Worm (Caenorhabditis elegans) whole organism, late embryonic: ENCODE data around the gene C18D11.10.

Experiments used
- C08G9.2 ChIP-seq: sonication (generic microtip); optimal IDR thresholded peaks from 2 replicates; lab custom pipeline; 2016; ENCODE audit warnings: mild to moderate bottlenecking, missing genetic modification characterization, moderate library complexity, missing compliant biosample characterization
- C38D4.7 ChIP-seq: fragments of 200-800 bp; sonication (Bioruptor generic); optimal IDR thresholded peaks from 2 replicates; lab custom pipeline; 2018; ENCODE audit warnings: mild to moderate bottlenecking, missing genetic modification characterization, moderate library complexity, missing compliant biosample characterization
- F13H6.1 ChIP-seq: sonication (generic microtip); optimal IDR thresholded peaks from 2 replicates; lab custom pipeline; 2016; ENCODE audit warnings: missing genetic modification characterization, missing compliant biosample characterization
- K02D7.2 ChIP-seq: sonication (generic microtip); optimal IDR thresholded peaks from 2 replicates; lab custom pipeline; 2017; ENCODE audit warnings: mild to moderate bottlenecking, missing genetic modification characterization, missing compliant biosample characterization
- K09A11.1 ChIP-seq: sonication (generic microtip); optimal IDR thresholded peaks from 2 replicates; lab custom pipeline; 2017; ENCODE audit warnings: antibody characterized with exemption, mild to moderate bottlenecking, missing genetic modification characterization, missing compliant biosample characterization; ENCODE audit not compliant: insufficient read depth
- T23F11.4 ChIP-seq: fragments of 200-800 bp; sonication (Bioruptor generic); optimal IDR thresholded peaks from 2 replicates; lab custom pipeline; 2018; ENCODE audit warnings: mild to moderate bottlenecking, missing genetic modification characterization, missing compliant biosample characterization
- ahr-1 ChIP-seq: sonication (generic microtip); optimal IDR thresholded peaks from 2 replicates; lab custom pipeline; 2016; ENCODE audit warnings: missing genetic modification characterization, missing compliant biosample characterization
- ama-1 ChIP-seq: fragments of 150-350 bp; optimal IDR thresholded peaks from 2 replicates; lab custom pipeline; 2014
- ceh-14 ChIP-seq: sonication (generic microtip); optimal IDR thresholded peaks from 2 replicates; lab custom pipeline; 2016; ENCODE audit warnings: missing genotype, missing genetic modification characterization, missing compliant biosample characterization
- ceh-19 ChIP-seq: fragments of 200-800 bp; sonication (Bioruptor generic); optimal IDR thresholded peaks from 2 replicates; lab custom pipeline; 2018; ENCODE audit warnings: mild to moderate bottlenecking, missing genetic modification characterization, missing compliant biosample characterization
- ceh-2 ChIP-seq: sonication (generic microtip); optimal IDR thresholded peaks from 2 replicates; lab custom pipeline; 2016; ENCODE audit warnings: missing genotype, missing genetic modification characterization, missing compliant biosample characterization
- ceh-22 ChIP-seq: sonication (generic microtip); optimal IDR thresholded peaks from 2 replicates; lab custom pipeline; 2017; ENCODE audit warnings: missing biosample characterization, missing genetic modification characterization
- ceh-24 ChIP-seq: sonication (generic microtip); optimal IDR thresholded peaks from 2 replicates; lab custom pipeline; 2016; ENCODE audit warnings: mild to moderate bottlenecking, missing genetic modification characterization, missing compliant biosample characterization
- ceh-31 ChIP-seq: sonication (generic microtip); optimal IDR thresholded peaks from 2 replicates; lab custom pipeline; 2016; ENCODE audit warnings: missing genetic modification characterization, missing compliant biosample characterization
- ceh-34 ChIP-seq: sonication (generic microtip); optimal IDR thresholded peaks from 2 replicates; lab custom pipeline; 2016; ENCODE audit warnings: mild to moderate bottlenecking, missing genetic modification characterization, missing compliant biosample characterization
- ceh-48 ChIP-seq: sonication (generic microtip); optimal IDR thresholded peaks from 2 replicates; lab custom pipeline; 2016; ENCODE audit warnings: missing genetic modification characterization, inconsistent platforms, missing compliant biosample characterization
- che-1 ChIP-seq: sonication (generic microtip); optimal IDR thresholded peaks from 2 replicates; lab custom pipeline; 2016; ENCODE audit warnings: mild to moderate bottlenecking, missing genetic modification characterization, missing compliant biosample characterization
- dmd-4 ChIP-seq: sonication (generic microtip); optimal IDR thresholded peaks from 2 replicates; lab custom pipeline; 2016; ENCODE audit warnings: borderline replicate concordance, missing genetic modification characterization, missing compliant biosample characterization
- elt-2 ChIP-seq: sonication (generic microtip); optimal IDR thresholded peaks from 2 replicates; lab custom pipeline; 2016; ENCODE audit warnings: missing genetic modification reagents, missing genetic modification characterization, missing compliant biosample characterization
- fax-1 ChIP-seq: sonication (generic microtip); optimal IDR thresholded peaks from 2 replicates; lab custom pipeline; 2016; ENCODE audit warnings: missing genotype, missing genetic modification characterization, missing compliant biosample characterization
- fkh-6 ChIP-seq: sonication (generic microtip); optimal IDR thresholded peaks from 2 replicates; lab custom pipeline; 2016; ENCODE audit warnings: missing genetic modification characterization, missing compliant biosample characterization
- gmeb-2 ChIP-seq: sonication (generic microtip); optimal IDR thresholded peaks from 2 replicates; lab custom pipeline; 2016; ENCODE audit warnings: missing genetic modification characterization, inconsistent platforms, missing compliant biosample characterization
- hlh-15 ChIP-seq: sonication (generic microtip); optimal IDR thresholded peaks from 2 replicates; lab custom pipeline; 2016; ENCODE audit warnings: missing genetic modification characterization, missing compliant biosample characterization
- hlh-30 ChIP-seq: sonication (generic microtip); optimal IDR thresholded peaks from 2 replicates; lab custom pipeline; 2017; ENCODE audit warnings: antibody characterized with exemption, missing genetic modification characterization, missing compliant biosample characterization; ENCODE audit not compliant: insufficient read depth
- hlh-8 ChIP-seq: sonication (generic microtip); optimal IDR thresholded peaks from 2 replicates; lab custom pipeline; 2016; ENCODE audit warnings: missing genotype, missing genetic modification characterization, missing compliant biosample characterization
- lim-6 ChIP-seq: sonication (generic microtip); optimal IDR thresholded peaks from 2 replicates; lab custom pipeline; 2016; ENCODE audit warnings: missing genetic modification characterization, missing compliant biosample characterization
- lin-11 ChIP-seq: fragments of 200-800 bp; sonication (Bioruptor generic); optimal IDR thresholded peaks from 2 replicates; lab custom pipeline; 2018; ENCODE audit warnings: mild to moderate bottlenecking, missing genetic modification characterization, missing compliant biosample characterization
- nfya-1 ChIP-seq: sonication (generic microtip); optimal IDR thresholded peaks from 2 replicates; lab custom pipeline; 2017; ENCODE audit warnings: missing genetic modification characterization, mild to moderate bottlenecking, missing compliant biosample characterization, antibody characterized with exemption, moderate library complexity
- nhr-11 ChIP-seq: fragments of 150-350 bp; optimal IDR thresholded peaks from 2 replicates; lab custom pipeline; 2014; ENCODE audit warnings: missing biosample characterization, missing genetic modification characterization
- nhr-232 ChIP-seq: sonication (generic microtip); optimal IDR thresholded peaks from 2 replicates; lab custom pipeline; 2016; ENCODE audit warnings: missing genetic modification characterization, missing compliant biosample characterization
- npax-4 ChIP-seq: sonication (generic microtip); optimal IDR thresholded peaks from 2 replicates; lab custom pipeline; 2016; ENCODE audit warnings: missing genetic modification characterization, missing compliant biosample characterization
- odd-2 ChIP-seq: sonication (generic microtip); optimal IDR thresholded peaks from 2 replicates; lab custom pipeline; 2017; ENCODE audit warnings: antibody characterized with exemption, mild to moderate bottlenecking, missing genetic modification characterization, missing compliant biosample characterization
- pat-9 ChIP-seq: fragments of 200-800 bp; sonication (Bioruptor generic); optimal IDR thresholded peaks from 2 replicates; lab custom pipeline; 2018; ENCODE audit warnings: mild to moderate bottlenecking, missing genetic modification characterization, moderate library complexity, missing compliant biosample characterization
- pax-1 ChIP-seq: fragments of 150-350 bp; optimal IDR thresholded peaks from 2 replicates; lab custom pipeline; 2014; ENCODE audit warnings: missing biosample characterization, missing genetic modification characterization
- pha-2 ChIP-seq: sonication (generic microtip); optimal IDR thresholded peaks from 2 replicates; lab custom pipeline; 2017; ENCODE audit warnings: mild to moderate bottlenecking, missing genetic modification characterization, missing compliant biosample characterization
- ref-2 ChIP-seq: sonication (generic microtip); optimal IDR thresholded peaks from 2 replicates; lab custom pipeline; 2016; ENCODE audit warnings: missing genetic modification characterization, missing compliant biosample characterization
- rnt-1 ChIP-seq: sonication (generic microtip); optimal IDR thresholded peaks from 2 replicates; lab custom pipeline; 2016; ENCODE audit warnings: missing genetic modification characterization, missing compliant biosample characterization
- sox-2 ChIP-seq: fragments of 200-800 bp; sonication (Bioruptor generic); IDR thresholded peaks from 2 replicates; pipeline ENCODE4 v1.3.6; 2022; ENCODE audit warnings: missing genetic modification reagents, missing genetic modification characterization, missing compliant biosample characterization
- sox-4 ChIP-seq: sonication (generic microtip); optimal IDR thresholded peaks from 2 replicates; lab custom pipeline; 2017; ENCODE audit warnings: mild to moderate bottlenecking, missing genetic modification characterization, inconsistent platforms, missing compliant biosample characterization
- tbx-2 ChIP-seq: sonication (generic microtip); optimal IDR thresholded peaks from 2 replicates; lab custom pipeline; 2016; ENCODE audit warnings: missing genetic modification characterization, missing compliant biosample characterization
- tbx-7 ChIP-seq: sonication (generic microtip); optimal IDR thresholded peaks from 2 replicates; lab custom pipeline; 2016; ENCODE audit warnings: missing genotype, missing genetic modification characterization, missing compliant biosample characterization
- ttx-3 ChIP-seq: sonication (generic microtip); optimal IDR thresholded peaks from 2 replicates; lab custom pipeline; 2016; ENCODE audit warnings: missing genetic modification reagents, missing genetic modification characterization, missing compliant biosample characterization
- unc-42 ChIP-seq: sonication (generic microtip); optimal IDR thresholded peaks from 2 replicates; lab custom pipeline; 2016; ENCODE audit warnings: missing genotype, missing genetic modification characterization, missing compliant biosample characterization
- unc-55 ChIP-seq: sonication (generic microtip); optimal IDR thresholded peaks from 2 replicates; lab custom pipeline; 2017; ENCODE audit warnings: missing biosample characterization, missing genetic modification reagents, missing genetic modification characterization
- zip-5 ChIP-seq: sonication (generic microtip); optimal IDR thresholded peaks from 2 replicates; lab custom pipeline; 2016; ENCODE audit warnings: missing genetic modification characterization, missing compliant biosample characterization
- ztf-16 ChIP-seq: sonication (generic microtip); optimal IDR thresholded peaks from 2 replicates; lab custom pipeline; 2017; ENCODE audit warnings: missing genetic modification characterization, missing compliant biosample characterization

The C18D11.10 gene

ce11 chrIII:11848317-11848716 lies 40.8 kb downstream of the C18D11.10 start:
- TF ChIP-seq unc-42 (no peak), lim-6 (tag; lab: Kevin White, UChicago) (peak; percentile 52), ref-2 (tag; lab: Kevin White, UChicago) (peak; percentile 67), F13H6.1 (tag; lab: Kevin White, UChicago) (peak; percentile 44), K09A11.1 (tag; lab: Kevin White, UChicago) (no peak), dmd-4 (tag; lab: Kevin White, UChicago) (peak; percentile 42), ahr-1 (peak; percentile 27), tbx-7 (tag; lab: Kevin White, UChicago) (peak; percentile 52), hlh-8 (tag; lab: Kevin White, UChicago) (peak; percentile 56), fax-1 (tag; lab: Kevin White, UChicago) (peak; percentile 52), tbx-2 (tag; lab: Kevin White, UChicago) (peak; percentile 82), ceh-31 (peak; percentile 88), K02D7.2 (tag; lab: Kevin White, UChicago) (peak; percentile 4), rnt-1 (tag; lab: Kevin White, UChicago) (peak; percentile 58), pha-2 (tag; lab: Kevin White, UChicago) (no peak), zip-5 (tag; lab: Kevin White, UChicago) (peak; percentile 57), ceh-14 (tag; lab: Kevin White, UChicago) (peak; percentile 64), pax-1 (tag; lab: Kevin White, UChicago) (no peak), ceh-2 (tag; lab: Kevin White, UChicago) (peak; percentile 62), gmeb-2 (tag; lab: Kevin White, UChicago) (no peak), sox-2 (GFP tag; lab: Robert Waterston, UW) (no peak), fkh-6 (tag; lab: Kevin White, UChicago) (peak; percentile 34), C38D4.7 (GFP tag; lab: Kevin White, UChicago) (no peak), C08G9.2 (tag; lab: Kevin White, UChicago) (peak; percentile 62), ceh-34 (peak; percentile 24), ceh-19 (GFP tag; lab: Kevin White, UChicago) (no peak)
- TF ChIP-seq, all 69 proteins: peak for 18

DNA sequence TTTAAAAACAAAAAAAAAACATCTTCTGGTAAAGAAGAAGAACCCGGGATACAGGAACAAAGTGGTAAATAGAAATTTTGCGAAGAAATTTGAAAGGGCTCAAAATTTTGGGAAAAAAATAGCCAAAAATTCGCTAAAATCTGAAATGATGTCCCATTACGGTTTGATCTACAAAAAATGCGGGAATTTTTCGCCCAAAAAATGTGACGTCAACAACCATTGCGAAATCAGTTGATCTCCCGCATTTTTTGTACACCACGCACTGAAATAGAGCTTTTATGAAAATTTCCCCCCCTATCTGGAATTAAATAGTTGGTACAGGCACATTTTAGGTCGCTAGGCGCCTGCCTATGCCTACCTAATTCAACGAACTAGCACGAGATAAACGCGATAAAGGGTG lies 42.1 kb downstream of the C18D11.10 start:
- TF ChIP-seq rnt-1 (tag; lab: Kevin White, UChicago), result no peak
- no peak for TF ChIP-seq hlh-30 (tag; lab: Kevin White, UChicago)
- TF ChIP-seq zip-5 (tag; lab: Kevin White, UChicago), result no peak
- TF ChIP-seq T23F11.4, result no peak
- no peak for TF ChIP-seq ceh-22 (tag; lab: Kevin White, UChicago)
- TF ChIP-seq ztf-16 (tag; lab: Kevin White, UChicago), result no peak
- TF ChIP-seq unc-55, result no peak
- no peak for TF ChIP-seq nfya-1
- no peak for TF ChIP-seq tbx-7 (tag; lab: Kevin White, UChicago)
- no peak for TF ChIP-seq pat-9 (tag; lab: Kevin White, UChicago)
- no peak for TF ChIP-seq ceh-24 (tag; lab: Kevin White, UChicago)
- TF ChIP-seq nhr-232, result no peak
- TF ChIP-seq elt-2 (tag; lab: Kevin White, UChicago), result no peak
- TF ChIP-seq che-1, result no peak
- TF ChIP-seq hlh-15 (tag; lab: Kevin White, UChicago), result no peak
- no peak for TF ChIP-seq ttx-3 (tag; lab: Kevin White, UChicago)

- TF ChIP-seq lin-11 (tag; lab: Kevin White, UChicago), result no peak
- TF ChIP-seq pat-9 (tag; lab: Kevin White, UChicago), result no peak
- no peak for TF ChIP-seq npax-4 (tag; lab: Kevin White, UChicago)
- no peak for TF ChIP-seq nfya-1
- TF ChIP-seq sox-4, result no peak
- no peak for TF ChIP-seq pha-2 (tag; lab: Kevin White, UChicago)
- TF ChIP-seq ztf-16 (tag; lab: Kevin White, UChicago), result no peak
- TF ChIP-seq K09A11.1 (tag; lab: Kevin White, UChicago), result no peak
- TF ChIP-seq rnt-1 (tag; lab: Kevin White, UChicago), result no peak
- TF ChIP-seq che-1, result no peak
- no peak for TF ChIP-seq ceh-48 (tag; lab: Kevin White, UChicago)
- no peak for TF ChIP-seq odd-2 (tag; lab: Kevin White, UChicago)
- no peak for TF ChIP-seq ama-1 (lab: Kevin White, UChicago)
- no peak for TF ChIP-seq pax-1 (tag; lab: Kevin White, UChicago)
- no peak for TF ChIP-seq unc-42
- TF ChIP-seq nhr-11 (tag; lab: Kevin White, UChicago), result no peak
Measured at ce11 chrIII:11853533-11853932, 46.0 kb downstream of the C18D11.10 start.
